Worm (Caenorhabditis elegans) whole organism, L4 larva: ENCODE results near the gene F46G11.6.
A peak's percentile ranks its signal among the peaks of the same experiment; 100 is the strongest.

ENCODE experiments used
- F10B5.3 ChIP-seq: sonication (generic microtip); optimal IDR thresholded peaks from 2 replicates; lab custom pipeline; 2016; ENCODE audit warnings: mild to moderate bottlenecking, missing genetic modification characterization, missing compliant biosample characterization
- F26F4.8 ChIP-seq: fragments of 200-800 bp; sonication (Bioruptor generic); conservative IDR thresholded peaks from 2 replicates; pipeline ENCODE4 v1.3.6; 2022; ENCODE audit warnings: missing genetic modification characterization, missing compliant biosample characterization
- R02D3.7 ChIP-seq: fragments of 150-350 bp; sonication (generic microtip); optimal IDR thresholded peaks from 3 replicates; lab custom pipeline; 2014; ENCODE audit warnings: missing biosample characterization, missing genetic modification characterization
- T26A8.4 ChIP-seq: fragments of 200-800 bp; sonication (Bioruptor generic); IDR thresholded peaks from 2 replicates; pipeline ENCODE4 v1.3.6; 2022; ENCODE audit warnings: missing genetic modification characterization, missing compliant biosample characterization
- ZK546.5 ChIP-seq, 2 experiments: sonication (generic microtip); optimal IDR thresholded peaks; 2 replicates each; lab custom pipeline; 2017; ENCODE audit warnings: missing biosample characterization in 2 of 2, missing genetic modification characterization in 2 of 2
- arid-1 ChIP-seq: fragments of 200-800 bp; sonication (Bioruptor generic); conservative IDR thresholded peaks from 2 replicates; pipeline ENCODE4 v1.3.6; 2022; ENCODE audit warnings: missing genetic modification reagents, missing genetic modification characterization, missing compliant biosample characterization
- attf-4 ChIP-seq: sonication (generic microtip); optimal IDR thresholded peaks from 3 replicates; lab custom pipeline; 2017; ENCODE audit warnings: missing biosample characterization, missing genetic modification characterization
- ceh-20 ChIP-seq: fragments of 200-800 bp; sonication (Bioruptor generic); IDR thresholded peaks from 2 replicates; pipeline ENCODE4 v1.3.6; 2022; ENCODE audit warnings: missing genetic modification reagents, missing genetic modification characterization, missing compliant biosample characterization
- ceh-32 ChIP-seq: sonication (generic microtip); optimal IDR thresholded peaks from 2 replicates; lab custom pipeline; 2016; ENCODE audit warnings: mild to moderate bottlenecking, missing genetic modification characterization, missing compliant biosample characterization; ENCODE audit not compliant: poor library complexity
- ceh-44 ChIP-seq: fragments of 200-800 bp; sonication (Bioruptor generic); IDR thresholded peaks from 2 replicates; pipeline ENCODE4 v1.3.6; 2022; ENCODE audit warnings: missing genetic modification reagents, missing genetic modification characterization, missing compliant biosample characterization
- ceh-62 ChIP-seq: sonication (generic microtip); optimal IDR thresholded peaks from 2 replicates; lab custom pipeline; 2017; ENCODE audit warnings: missing biosample characterization, missing genetic modification characterization
- cey-2 ChIP-seq: sonication (generic microtip); optimal IDR thresholded peaks from 3 replicates; lab custom pipeline; 2017; ENCODE audit warnings: missing genetic modification characterization, mild to moderate bottlenecking, missing compliant biosample characterization, antibody characterized with exemption, borderline replicate concordance; ENCODE audit not compliant: insufficient read depth
- daf-19 ChIP-seq: fragments of 200-800 bp; sonication (Bioruptor generic); conservative IDR thresholded peaks from 2 replicates; pipeline ENCODE4 v1.3.6; 2022; ENCODE audit warnings: missing genetic modification characterization, missing compliant biosample characterization
- dmd-9 ChIP-seq: fragments of 200-800 bp; sonication (Bioruptor generic); IDR thresholded peaks from 2 replicates; pipeline ENCODE4 v1.3.6; 2022; ENCODE audit warnings: missing genetic modification reagents, missing genetic modification characterization, missing compliant biosample characterization
- egl-43 ChIP-seq: fragments of 200-800 bp; sonication (Bioruptor generic); IDR thresholded peaks from 2 replicates; pipeline ENCODE4 v1.3.6; 2022; ENCODE audit warnings: missing genetic modification reagents, missing genetic modification characterization, missing compliant biosample characterization
- fkh-10 ChIP-seq: fragments of 150-350 bp; optimal IDR thresholded peaks from 2 replicates; lab custom pipeline; 2014; ENCODE audit warnings: missing biosample characterization, missing genetic modification reagents, missing genetic modification characterization
- gei-8 ChIP-seq: fragments of 200-800 bp; sonication (Bioruptor generic); optimal IDR thresholded peaks from 2 replicates; lab custom pipeline; 2018; ENCODE audit warnings: mild to moderate bottlenecking, missing genetic modification characterization, missing compliant biosample characterization
- hif-1 ChIP-seq, 2 experiments: sonication (generic microtip); optimal IDR thresholded peaks; 2 replicates each; lab custom pipeline; 2016 to 2017; ENCODE audit warnings: missing compliant biosample characterization in 2 of 2, missing genetic modification characterization in 2 of 2, missing genetic modification reagents in 2 of 2, missing genotype in 2 of 2, mild to moderate bottlenecking in 1 of 2
- hlh-30 ChIP-seq: sonication (generic microtip); optimal IDR thresholded peaks from 2 replicates; lab custom pipeline; 2017; ENCODE audit warnings: antibody characterized with exemption, mild to moderate bottlenecking, missing genetic modification characterization, missing compliant biosample characterization; ENCODE audit not compliant: insufficient read depth
- jun-1 ChIP-seq: fragments of 150-350 bp; optimal IDR thresholded peaks from 2 replicates; lab custom pipeline; 2014; ENCODE audit warnings: missing biosample characterization, missing genetic modification reagents, missing genetic modification characterization
- lim-7 ChIP-seq: fragments of 200-800 bp; sonication (Bioruptor generic); IDR thresholded peaks from 2 replicates; pipeline ENCODE4 v1.3.6; 2022; ENCODE audit warnings: missing genetic modification characterization, missing compliant biosample characterization
- lin-15B ChIP-seq: fragments of 150-350 bp; sonication (generic microtip); optimal IDR thresholded peaks from 3 replicates; lab custom pipeline; 2014; ENCODE audit warnings: missing biosample characterization, missing genetic modification characterization
- lin-39 ChIP-seq: fragments of 150-350 bp; optimal IDR thresholded peaks from 2 replicates; lab custom pipeline; 2014; ENCODE audit warnings: missing biosample characterization, missing genetic modification reagents, missing genetic modification characterization
- lir-3 ChIP-seq: sonication (generic microtip); optimal IDR thresholded peaks from 2 replicates; lab custom pipeline; 2016; ENCODE audit warnings: mild to moderate bottlenecking, missing genetic modification characterization, missing compliant biosample characterization
- lsy-2 ChIP-seq, 2 experiments: fragments of 150-350 bp in 1 of 2; sonication (generic microtip) in 1 of 2; optimal IDR thresholded peaks; 2 replicates each; lab custom pipeline; 2014 to 2017; ENCODE audit warnings: missing biosample characterization in 2 of 2, missing genetic modification characterization in 2 of 2
- madf-5 ChIP-seq, 2 experiments: fragments of 200-800 bp; sonication (Bioruptor generic); IDR thresholded peaks; 2 replicates each; pipeline ENCODE4 v1.3.6; 2022; ENCODE audit warnings: missing compliant biosample characterization in 2 of 2, missing genetic modification characterization in 2 of 2
- madf-9 ChIP-seq: fragments of 200-800 bp; sonication (Bioruptor generic); conservative IDR thresholded peaks from 2 replicates; pipeline ENCODE4 v1.3.6; 2022; ENCODE audit warnings: missing genetic modification reagents, missing genetic modification characterization, missing compliant biosample characterization
- mdl-1 ChIP-seq, 2 experiments: fragments of 150-350 bp in 1 of 2; sonication (generic microtip) in 1 of 2; optimal IDR thresholded peaks; 2 replicates each; lab custom pipeline; 2014 to 2017; ENCODE audit warnings: missing biosample characterization in 2 of 2, missing genetic modification characterization in 2 of 2
- mep-1 ChIP-seq: fragments of 150-350 bp; sonication (generic microtip); optimal IDR thresholded peaks from 3 replicates; lab custom pipeline; 2014; ENCODE audit warnings: missing biosample characterization, missing genetic modification characterization
- mxl-3 ChIP-seq: fragments of 200-800 bp; sonication (Bioruptor generic); optimal IDR thresholded peaks from 2 replicates; lab custom pipeline; 2018; ENCODE audit warnings: mild to moderate bottlenecking, missing genetic modification characterization, missing compliant biosample characterization
- nhr-111 ChIP-seq: fragments of 200-800 bp; sonication (Bioruptor generic); optimal IDR thresholded peaks from 2 replicates; lab custom pipeline; 2018; ENCODE audit warnings: mild to moderate bottlenecking, missing genetic modification characterization, missing compliant biosample characterization
- nhr-237 ChIP-seq: sonication (generic microtip); optimal IDR thresholded peaks from 2 replicates; lab custom pipeline; 2017; ENCODE audit warnings: missing biosample characterization, missing genetic modification characterization
- nhr-28 ChIP-seq: fragments of 150-350 bp; optimal IDR thresholded peaks from 2 replicates; lab custom pipeline; 2014; ENCODE audit warnings: missing biosample characterization, missing genetic modification characterization
- nhr-41 ChIP-seq: fragments of 200-800 bp; sonication (Bioruptor generic); IDR thresholded peaks from 2 replicates; pipeline ENCODE4 v1.3.6; 2022; ENCODE audit warnings: missing genetic modification reagents, missing genetic modification characterization, missing compliant biosample characterization
- nhr-77 ChIP-seq: fragments of 150-350 bp; optimal IDR thresholded peaks from 2 replicates; lab custom pipeline; 2014; ENCODE audit warnings: missing biosample characterization, missing genetic modification characterization
- pha-4 ChIP-seq, 2 experiments: fragments of 150-350 bp in 1 of 2; fragments of 200-800 bp in 1 of 2; sonication (Bioruptor generic) in 1 of 2; IDR thresholded peaks in 1 of 2; optimal IDR thresholded peaks in 1 of 2; 2 replicates each; pipeline versions ENCODE4 v1.3.6 to Lab custom; 2014 to 2022; ENCODE audit warnings: missing genetic modification characterization in 2 of 2, missing genetic modification reagents in 2 of 2, missing biosample characterization in 1 of 2, missing compliant biosample characterization in 1 of 2
- php-3 ChIP-seq: fragments of 200-800 bp; sonication (Bioruptor generic); IDR thresholded peaks from 2 replicates; pipeline ENCODE4 v1.3.6; 2022; ENCODE audit warnings: missing genetic modification reagents, missing genetic modification characterization, missing compliant biosample characterization
- pqm-1 ChIP-seq: sonication (generic microtip); optimal IDR thresholded peaks from 2 replicates; lab custom pipeline; 2017; ENCODE audit warnings: missing biosample characterization, missing genetic modification characterization
- saeg-2 ChIP-seq: fragments of 200-800 bp; sonication (Bioruptor generic); IDR thresholded peaks from 2 replicates; pipeline ENCODE4 v1.3.6; 2022; ENCODE audit warnings: missing genetic modification reagents, missing genetic modification characterization, missing compliant biosample characterization
- sdz-12 ChIP-seq: fragments of 200-800 bp; sonication (Bioruptor generic); optimal IDR thresholded peaks from 2 replicates; lab custom pipeline; 2018; ENCODE audit warnings: mild to moderate bottlenecking, missing genetic modification characterization, missing compliant biosample characterization
- snpc-1.2 ChIP-seq: fragments of 200-800 bp; sonication (Bioruptor generic); IDR thresholded peaks from 2 replicates; pipeline ENCODE4 v1.3.6; 2022; ENCODE audit warnings: missing genetic modification reagents, missing genetic modification characterization, missing compliant biosample characterization
- snpc-4 ChIP-seq: fragments of 150-350 bp; optimal IDR thresholded peaks from 2 replicates; lab custom pipeline; 2014; ENCODE audit warnings: missing biosample characterization, missing genetic modification characterization
- spr-3 ChIP-seq: fragments of 200-800 bp; sonication (Bioruptor generic); optimal IDR thresholded peaks from 2 replicates; lab custom pipeline; 2018; ENCODE audit warnings: mild to moderate bottlenecking, missing genetic modification characterization, missing compliant biosample characterization
- tag-97 ChIP-seq: fragments of 200-800 bp; sonication (Bioruptor generic); IDR thresholded peaks from 2 replicates; pipeline ENCODE4 v1.3.6; 2022; ENCODE audit warnings: missing genetic modification characterization, missing compliant biosample characterization
- unc-130 ChIP-seq: sonication (generic microtip); optimal IDR thresholded peaks from 2 replicates; lab custom pipeline; 2016; ENCODE audit warnings: missing genetic modification reagents, missing genetic modification characterization, missing compliant biosample characterization
- unc-62 ChIP-seq, 3 experiments: fragments of 150-350 bp in 1 of 3; sonication (generic microtip); optimal IDR thresholded peaks in 2 of 3; peaks in 1 of 3; 1 replicate in 1 of 3; 2 replicates in 2 of 3; lab custom pipeline; 2014 to 2017; ENCODE audit warnings: missing biosample characterization in 3 of 3, missing genetic modification characterization in 3 of 3, missing genetic modification reagents in 3 of 3, missing genotype in 1 of 3
- vab-7 ChIP-seq: fragments of 200-800 bp; sonication (Bioruptor generic); IDR thresholded peaks from 2 replicates; pipeline ENCODE4 v1.3.6; 2022; ENCODE audit warnings: missing genetic modification reagents, missing genetic modification characterization, missing compliant biosample characterization
- zag-1 ChIP-seq: fragments of 150-350 bp; optimal IDR thresholded peaks from 2 replicates; lab custom pipeline; 2014; ENCODE audit warnings: missing biosample characterization, missing genetic modification characterization
- zfp-3 ChIP-seq: fragments of 200-800 bp; sonication (Bioruptor generic); conservative IDR thresholded peaks from 2 replicates; pipeline ENCODE4 v1.3.6; 2022; ENCODE audit warnings: missing genetic modification reagents, missing genetic modification characterization, missing compliant biosample characterization

The F46G11.6 gene

DNA sequence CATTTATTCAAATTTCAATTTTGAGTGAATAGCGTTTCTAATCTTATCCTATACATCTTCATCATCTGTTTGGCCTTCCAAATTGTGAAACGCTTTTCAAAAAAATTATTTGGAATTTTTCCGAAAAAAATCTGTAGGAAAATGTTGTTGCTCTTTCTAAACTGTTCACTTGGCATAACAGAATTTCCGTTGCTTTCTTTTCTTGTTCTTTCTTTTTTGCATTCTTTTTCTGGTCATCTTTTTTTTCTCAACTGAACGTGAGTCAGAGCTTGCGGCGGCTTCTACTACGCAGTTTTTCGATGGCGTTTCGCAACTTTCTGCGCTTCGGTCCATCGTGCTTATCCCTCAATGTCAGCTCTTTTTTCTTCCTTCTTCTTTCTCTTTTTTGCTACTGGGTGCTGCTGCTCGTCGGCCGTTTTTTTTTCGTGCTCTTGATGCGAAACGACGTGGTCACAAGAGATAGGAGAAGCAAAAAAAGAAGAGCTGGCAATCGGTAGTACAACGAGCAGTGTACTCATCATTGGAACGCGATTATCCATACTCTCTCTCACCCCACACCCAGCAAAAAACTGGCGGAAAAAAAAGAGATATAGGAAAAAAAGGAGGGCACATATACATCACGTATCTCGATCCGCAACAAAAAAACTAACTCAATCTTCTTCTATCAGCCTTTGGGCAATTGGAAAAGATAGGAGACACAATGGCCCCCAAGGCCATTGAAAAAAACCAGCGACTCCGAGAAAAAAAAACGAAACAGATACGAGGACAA is 33.6 kb downstream of the F46G11.6 start (continued):
- TF ChIP-seq lir-3 (tag; lab: Kevin White, UChicago) (no peak), zfp-3 (GFP tag; lab: Robert Waterston, UW) (no peak), F26F4.8 (no peak), unc-130 (GFP tag; lab: Kevin White, UChicago) (no peak), sdz-12 (no peak), saeg-2 (GFP tag; lab: Robert Waterston, UW) (no peak), nhr-237 (no peak), hlh-30 (tag; lab: Kevin White, UChicago) (peak; percentile 59), fkh-10 (GFP tag; lab: Kevin White, UChicago) (peak; percentile 55), tag-97 (GFP tag; lab: Robert Waterston, UW) (no peak), ceh-32 (no peak), zag-1 (tag; lab: Kevin White, UChicago) (no peak), snpc-1.2 (GFP tag; lab: Robert Waterston, UW) (no peak), egl-43 (no peak), nhr-28 (tag; lab: Kevin White, UChicago) (peak; percentile 27), ceh-20 (GFP tag; lab: Robert Waterston, UW) (no peak), mdl-1 (tag; optimal IDR thresholded peaks at IDR 0.05; lab: Kevin White, UChicago) (peak in 1 of 2 experiments; percentile 8), nhr-41 (GFP tag; lab: Robert Waterston, UW) (no peak), lin-39 (no peak), cey-2 (tag; lab: Kevin White, UChicago) (no peak), lin-15B (tag; lab: Kevin White, UChicago) (no peak), madf-5 (GFP tag; IDR thresholded peaks at IDR 0.05; lab: Robert Waterston, UW) (no peak), daf-19 (GFP tag; lab: Robert Waterston, UW) (no peak), attf-4 (tag; lab: Kevin White, UChicago) (no peak), nhr-77 (tag; lab: Kevin White, UChicago) (no peak), lsy-2 (tag; optimal IDR thresholded peaks at IDR 0.05; lab: Kevin White, UChicago) (peak in 1 of 2 experiments; percentile 18), lim-7 (GFP tag; lab: Robert Waterston, UW) (no peak), unc-62 (GFP tag; optimal IDR thresholded peaks at IDR 0.05 in 1 of 2; lab: Kevin White, UChicago) (peak in 1 of 2 experiments; percentile 12), unc-62 (tag; optimal IDR thresholded peaks at IDR 0.05; lab: Kevin White, UChicago) (no peak), mxl-3 (GFP tag; lab: Kevin White, UChicago) (no peak), php-3 (GFP tag; lab: Robert Waterston, UW) (no peak), F10B5.3 (tag; lab: Kevin White, UChicago) (no peak), ceh-62 (no peak), T26A8.4 (no peak), madf-9 (no peak), arid-1 (no peak), pha-4 (GFP tag; IDR thresholded peaks at IDR 0.05; lab: Robert Waterston, UW) (no peak), pha-4 (tag; optimal IDR thresholded peaks at IDR 0.05; lab: Kevin White, UChicago) (no peak), R02D3.7 (tag; lab: Kevin White, UChicago) (no peak), dmd-9 (GFP tag; lab: Robert Waterston, UW) (no peak), pqm-1 (tag; lab: Kevin White, UChicago) (no peak), mep-1 (tag; lab: Kevin White, UChicago) (peak; percentile 51), nhr-111 (no peak), hif-1 (tag; optimal IDR thresholded peaks at IDR 0.05; lab: Kevin White, UChicago) (peak in 1 of 2 experiments; percentile 33), jun-1 (tag; lab: Kevin White, UChicago) (no peak), snpc-4 (no peak), gei-8 (no peak), ceh-44 (GFP tag; lab: Robert Waterston, UW) (no peak), spr-3 (GFP tag; lab: Kevin White, UChicago) (no peak), vab-7 (no peak), ZK546.5 (tag; optimal IDR thresholded peaks at IDR 0.05; lab: Kevin White, UChicago) (no peak)
